Fruit fly (Drosophila melanogaster) whole organism, pupa: ENCODE measurements around the gene CG34327.

Source experiments
- CG12605 ChIP-seq: fragments of 200-800 bp; sonication (Bioruptor generic); IDR thresholded peaks from 2 replicates; pipeline ENCODE4 v1.3.6; 2022; ENCODE audit warnings: missing biosample characterization, missing genetic modification characterization
- CG13204 ChIP-seq: fragments of 200-800 bp; sonication (Bioruptor generic); optimal IDR thresholded peaks from 2 replicates; lab custom pipeline; 2018; ENCODE audit warnings: missing biosample characterization, mild to moderate bottlenecking, missing genetic modification characterization, moderate library complexity
- CG15710 ChIP-seq: fragments of 200-800 bp; sonication (Bioruptor generic); optimal IDR thresholded peaks from 2 replicates; lab custom pipeline; 2018; ENCODE audit warnings: missing biosample characterization, mild to moderate bottlenecking, missing genetic modification characterization, moderate library complexity
- CG4496 ChIP-seq: fragments of 200-800 bp; sonication (Bioruptor generic); IDR thresholded peaks from 3 replicates; pipeline ENCODE4 v1.3.6; 2022; ENCODE audit warnings: missing biosample characterization, missing genetic modification characterization
- CG8159 ChIP-seq: fragments of 200-800 bp; sonication (Bioruptor generic); optimal IDR thresholded peaks from 3 replicates; lab custom pipeline; 2018; ENCODE audit warnings: missing biosample characterization, mild to moderate bottlenecking, missing genetic modification characterization, moderate library complexity
- D1 ChIP-seq: fragments of 200-800 bp; sonication (Bioruptor generic); optimal IDR thresholded peaks from 2 replicates; lab custom pipeline; 2018; ENCODE audit warnings: missing biosample characterization, mild to moderate bottlenecking, missing genetic modification characterization, moderate library complexity
- EcR ChIP-seq: fragments of 200-800 bp; sonication (Bioruptor generic); optimal IDR thresholded peaks from 3 replicates; lab custom pipeline; 2019; ENCODE audit warnings: missing biosample characterization, missing genetic modification characterization, mild to moderate bottlenecking, moderate library complexity, missing genetic modification reagents
- Ets98B ChIP-seq: fragments of 200-800 bp; sonication (Bioruptor generic); IDR thresholded peaks from 2 replicates; pipeline ENCODE4 v1.3.6; 2022; ENCODE audit warnings: missing biosample characterization, missing genetic modification characterization
- Pif1B ChIP-seq: fragments of 200-800 bp; sonication (Bioruptor generic); optimal IDR thresholded peaks from 3 replicates; lab custom pipeline; 2016; ENCODE audit warnings: missing biosample characterization, missing genetic modification characterization
- Snoo ChIP-seq: fragments of 200-800 bp; sonication (Bioruptor generic); optimal IDR thresholded peaks from 3 replicates; lab custom pipeline; 2017; ENCODE audit warnings: missing biosample characterization, mild to moderate bottlenecking, missing genetic modification characterization, inconsistent platforms
- rn ChIP-seq: fragments of 200-800 bp; sonication (Bioruptor generic); IDR thresholded peaks from 2 replicates; pipeline ENCODE4 v1.3.6; 2022; ENCODE audit warnings: missing biosample characterization, missing genetic modification characterization

dm6 chrX:17212007-17212406 is 11.6 kb downstream of the CG34327 start, which contains the start of gene CG18258:
- no peak for TF ChIP-seq CG8159
- no peak for TF ChIP-seq CG12605 (GFP tag; lab: Robert Waterston, UW)
- TF ChIP-seq rn, result no peak
- TF ChIP-seq D1 (tag; lab: Kevin White, UChicago), result no peak
- TF ChIP-seq CG13204, result no peak
- TF ChIP-seq EcR (GFP tag; lab: Kevin White, UChicago), result no peak
- TF ChIP-seq CG4496, result no peak
- TF ChIP-seq Pif1B (GFP tag; lab: Kevin White, UChicago), result no peak
- TF ChIP-seq CG15710 (tag; lab: Kevin White, UChicago), result no peak
- no peak for TF ChIP-seq Snoo
- no peak for TF ChIP-seq Ets98B
